Fruit fly (Drosophila melanogaster) whole organism, embryonic: ENCODE results near the gene CG32801.

Source experiments
- Ada2b ChIP-seq: fragments of 200-800 bp; sonication (Bioruptor generic); IDR thresholded peaks from 2 replicates; pipeline ENCODE4 v1.3.6; 2022; ENCODE audit warnings: missing biosample characterization, missing genetic modification characterization
- Asciz ChIP-seq: fragments of 200-800 bp; sonication (Bioruptor generic); optimal IDR thresholded peaks from 2 replicates; lab custom pipeline; 2017; ENCODE audit warnings: missing biosample characterization, mild to moderate bottlenecking, missing genetic modification characterization, missing genetic modification reagents
- BEAF-32 ChIP-seq: fragments of 200-800 bp; sonication (Bioruptor generic); optimal IDR thresholded peaks from 3 replicates; lab custom pipeline; 2017; ENCODE audit warnings: missing biosample characterization, missing genetic modification characterization, mild to moderate bottlenecking, moderate library complexity, missing genetic modification reagents
- CG10565 ChIP-seq: fragments of 200-800 bp; sonication (Bioruptor generic); optimal IDR thresholded peaks from 3 replicates; lab custom pipeline; 2016; ENCODE audit warnings: missing biosample characterization, mild to moderate bottlenecking, missing genetic modification characterization
- CG11456 ChIP-seq: fragments of 200-800 bp; sonication (Bioruptor generic); IDR thresholded peaks from 3 replicates; pipeline ENCODE4 v1.3.6; 2022; ENCODE audit warnings: missing biosample characterization, missing genetic modification characterization
- CG11723 ChIP-seq: fragments of 200-800 bp; sonication (Bioruptor generic); optimal IDR thresholded peaks from 2 replicates; lab custom pipeline; 2017; ENCODE audit warnings: missing biosample characterization, mild to moderate bottlenecking, missing genetic modification characterization
- CG12104 ChIP-seq: fragments of 200-800 bp; sonication (Bioruptor generic); optimal IDR thresholded peaks from 3 replicates; lab custom pipeline; 2016; ENCODE audit warnings: missing biosample characterization, missing genetic modification characterization
- CG13123 ChIP-seq: fragments of 200-800 bp; sonication (Bioruptor generic); optimal IDR thresholded peaks from 2 replicates; lab custom pipeline; 2016; ENCODE audit warnings: missing biosample characterization, missing genetic modification characterization
- CG14710 ChIP-seq: fragments of 200-800 bp; sonication (Bioruptor generic); optimal IDR thresholded peaks from 3 replicates; lab custom pipeline; 2019; ENCODE audit warnings: missing biosample characterization, mild to moderate bottlenecking, missing genetic modification characterization, moderate library complexity
- CG17359 ChIP-seq: fragments of 200-800 bp; sonication (Bioruptor generic); optimal IDR thresholded peaks from 3 replicates; lab custom pipeline; 2018; ENCODE audit warnings: missing biosample characterization, mild to moderate bottlenecking, missing genetic modification characterization, moderate library complexity
- CG17802 ChIP-seq: fragments of 200-800 bp; sonication (Bioruptor generic); optimal IDR thresholded peaks from 2 replicates; lab custom pipeline; 2018; ENCODE audit warnings: missing biosample characterization, mild to moderate bottlenecking, missing genetic modification characterization, moderate library complexity
- CG3065 ChIP-seq: fragments of 200-800 bp; sonication (Bioruptor generic); optimal IDR thresholded peaks from 2 replicates; lab custom pipeline; 2016; ENCODE audit warnings: missing biosample characterization, missing genetic modification characterization
- CG31388 ChIP-seq: fragments of 200-800 bp; sonication (Bioruptor generic); optimal IDR thresholded peaks from 2 replicates; lab custom pipeline; 2016; ENCODE audit warnings: missing biosample characterization, missing genetic modification characterization
- CG3281 ChIP-seq: fragments of 200-800 bp; sonication (Bioruptor generic); optimal IDR thresholded peaks from 3 replicates; lab custom pipeline; 2017; ENCODE audit warnings: missing biosample characterization, mild to moderate bottlenecking, missing genetic modification characterization
- CG3407 ChIP-seq: fragments of 200-800 bp; sonication (Bioruptor generic); optimal IDR thresholded peaks from 2 replicates; lab custom pipeline; 2018; ENCODE audit warnings: missing biosample characterization, mild to moderate bottlenecking, missing genetic modification characterization
- CG34422 ChIP-seq: fragments of 200-800 bp; sonication (Bioruptor generic); IDR thresholded peaks from 3 replicates; pipeline ENCODE4 v1.3.6; 2022; ENCODE audit warnings: missing biosample characterization, missing genetic modification characterization
- CG3726 ChIP-seq: fragments of 200-800 bp; sonication (Bioruptor generic); IDR thresholded peaks from 3 replicates; pipeline ENCODE4, ENCODE4 v1.3.6; 2022; ENCODE audit warnings: missing biosample characterization, missing genetic modification characterization
- CG7839 ChIP-seq: fragments of 200-800 bp; sonication (Bioruptor generic); optimal IDR thresholded peaks from 3 replicates; lab custom pipeline; 2018; ENCODE audit warnings: missing biosample characterization, mild to moderate bottlenecking, missing genetic modification characterization, moderate library complexity
- CG9437 ChIP-seq: fragments of 200-800 bp; sonication (Bioruptor generic); optimal IDR thresholded peaks from 2 replicates; lab custom pipeline; 2018; ENCODE audit warnings: missing biosample characterization, mild to moderate bottlenecking, missing genetic modification characterization
- CG9609 ChIP-seq: fragments of 200-800 bp; sonication (Bioruptor generic); optimal IDR thresholded peaks from 3 replicates; lab custom pipeline; 2016; ENCODE audit warnings: missing biosample characterization, missing genetic modification characterization
- Dip3 ChIP-seq: fragments of 200-800 bp; sonication (Bioruptor generic); optimal IDR thresholded peaks from 3 replicates; lab custom pipeline; 2016; ENCODE audit warnings: missing biosample characterization, missing genetic modification characterization
- Doc3 ChIP-seq: fragments of 200-800 bp; sonication (Bioruptor generic); IDR thresholded peaks from 3 replicates; pipeline ENCODE4 v1.3.6; 2022; ENCODE audit warnings: missing biosample characterization, missing genetic modification characterization; ENCODE audit not compliant: partially characterized antibody
- GATAe ChIP-seq: fragments of 200-800 bp; sonication (Bioruptor generic); conservative IDR thresholded peaks from 2 replicates; pipeline ENCODE4 v1.3.6; 2022; ENCODE audit warnings: missing biosample characterization, missing genetic modification characterization
- Hand ChIP-seq: fragments of 200-800 bp; sonication (Bioruptor generic); optimal IDR thresholded peaks from 2 replicates; lab custom pipeline; 2017; ENCODE audit warnings: mild to moderate bottlenecking, missing biosample characterization, missing genetic modification reagents, missing genetic modification characterization
- Hr3 ChIP-seq: fragments of 200-800 bp; sonication (Bioruptor generic); optimal IDR thresholded peaks from 3 replicates; lab custom pipeline; 2016; ENCODE audit warnings: missing biosample characterization, missing genetic modification characterization
- Hr39 ChIP-seq: fragments of >200 bp; optimal IDR thresholded peaks from 2 replicates; lab custom pipeline; 2017
- MBD-R2 ChIP-seq: fragments of 200-800 bp; sonication (Bioruptor generic); IDR thresholded peaks from 2 replicates; pipeline ENCODE4 v1.3.6; 2022; ENCODE audit warnings: missing biosample characterization, missing genetic modification characterization
- Sox100B ChIP-seq: fragments of 200-800 bp; sonication (Bioruptor generic); optimal IDR thresholded peaks from 3 replicates; lab custom pipeline; 2018; ENCODE audit warnings: missing biosample characterization, mild to moderate bottlenecking, missing genetic modification characterization
- bab2 ChIP-seq: fragments of 200-800 bp; sonication (Bioruptor generic); optimal IDR thresholded peaks from 2 replicates; lab custom pipeline; 2016; ENCODE audit warnings: missing biosample characterization, missing genetic modification characterization
- bsh ChIP-seq, 2 experiments: fragments of 200-800 bp; sonication (Bioruptor generic); optimal IDR thresholded peaks; 2 replicates each; lab custom pipeline; 2017 to 2018; ENCODE audit warnings: mild to moderate bottlenecking in 2 of 2, missing biosample characterization in 2 of 2, missing genetic modification characterization in 2 of 2, moderate library complexity in 1 of 2
- btn ChIP-seq: fragments of 200-800 bp; sonication (Bioruptor generic); optimal IDR thresholded peaks from 2 replicates; lab custom pipeline; 2016; ENCODE audit warnings: missing biosample characterization, missing genetic modification characterization
- caup ChIP-seq: fragments of 200-800 bp; sonication (Bioruptor generic); optimal IDR thresholded peaks from 3 replicates; lab custom pipeline; 2017; ENCODE audit warnings: missing biosample characterization, mild to moderate bottlenecking, missing genetic modification characterization, moderate library complexity; ENCODE audit not compliant: severe bottlenecking
- cg ChIP-seq: fragments of 200-800 bp; sonication (Bioruptor generic); optimal IDR thresholded peaks from 3 replicates; lab custom pipeline; 2019; ENCODE audit warnings: missing biosample characterization, mild to moderate bottlenecking, missing genetic modification characterization, moderate library complexity
- cwo ChIP-seq: fragments of 200-800 bp; sonication (Bioruptor generic); optimal IDR thresholded peaks from 3 replicates; lab custom pipeline; 2017; ENCODE audit warnings: missing biosample characterization, missing genetic modification characterization, mild to moderate bottlenecking, moderate library complexity, missing genetic modification reagents
- esg ChIP-seq: fragments of 200-800 bp; sonication (Bioruptor generic); conservative IDR thresholded peaks from 2 replicates; pipeline ENCODE4 v1.3.6; 2022; ENCODE audit warnings: missing biosample characterization, missing genetic modification characterization
- gce ChIP-seq: fragments of 200-800 bp; sonication (Bioruptor generic); IDR thresholded peaks from 3 replicates; pipeline ENCODE4 v1.3.6; 2022; ENCODE audit warnings: missing biosample characterization, missing genetic modification characterization
- inv ChIP-seq: fragments of 200-800 bp; sonication (Bioruptor generic); IDR thresholded peaks from 2 replicates; pipeline ENCODE4 v1.3.6; 2022; ENCODE audit warnings: missing biosample characterization, missing genetic modification characterization; ENCODE audit not compliant: partially characterized antibody
- lbe ChIP-seq: fragments of 200-800 bp; sonication (Bioruptor generic); optimal IDR thresholded peaks from 2 replicates; lab custom pipeline; 2016; ENCODE audit warnings: missing biosample characterization, mild to moderate bottlenecking, missing genetic modification characterization
- maf-S ChIP-seq: fragments of 200-800 bp; sonication (Bioruptor generic); optimal IDR thresholded peaks from 2 replicates; lab custom pipeline; 2016; ENCODE audit warnings: missing biosample characterization, missing genetic modification characterization
- nerfin-1 ChIP-seq: fragments of 200-800 bp; sonication (Bioruptor generic); optimal IDR thresholded peaks from 3 replicates; lab custom pipeline; 2019; ENCODE audit warnings: missing biosample characterization, mild to moderate bottlenecking, missing genetic modification characterization, moderate library complexity
- otp ChIP-seq: fragments of 200-800 bp; sonication (Bioruptor generic); IDR thresholded peaks from 3 replicates; pipeline ENCODE4, ENCODE4 v1.3.6; 2022; ENCODE audit warnings: missing biosample characterization, missing genetic modification characterization
- p53 ChIP-seq: fragments of 200-800 bp; sonication (Bioruptor generic); optimal IDR thresholded peaks from 2 replicates; lab custom pipeline; 2016; ENCODE audit warnings: missing biosample characterization, missing genetic modification characterization
- pan ChIP-seq, 4 experiments: fragments of >200 bp in 3 of 4; fragments of 200-800 bp in 1 of 4; sonication (Bioruptor generic) in 1 of 4; optimal IDR thresholded peaks in 3 of 4; IDR thresholded peaks in 1 of 4; 2 replicates each; pipeline versions ENCODE4 v1.3.6 to Lab custom; 2017 to 2022; ENCODE audit warnings: missing biosample characterization in 2 of 4, missing genetic modification characterization in 2 of 4, mixed read lengths in 1 of 4
- pnt ChIP-seq: fragments of 200-800 bp; sonication (Bioruptor generic); optimal IDR thresholded peaks from 3 replicates; lab custom pipeline; 2016; ENCODE audit warnings: missing biosample characterization, missing genetic modification characterization
- schlank ChIP-seq: fragments of 200-800 bp; sonication (Bioruptor generic); optimal IDR thresholded peaks from 2 replicates; lab custom pipeline; 2018; ENCODE audit warnings: missing biosample characterization, mild to moderate bottlenecking, missing genetic modification characterization
- vnd ChIP-seq: fragments of 200-800 bp; sonication (Bioruptor generic); IDR thresholded peaks from 3 replicates; pipeline ENCODE4 v1.3.6; 2022; ENCODE audit warnings: missing biosample characterization, missing genetic modification characterization; ENCODE audit not compliant: partially characterized antibody
- zen ChIP-seq: fragments of 200-800 bp; sonication (Bioruptor generic); optimal IDR thresholded peaks from 3 replicates; lab custom pipeline; 2018; ENCODE audit warnings: missing biosample characterization, mild to moderate bottlenecking, missing genetic modification characterization, moderate library complexity

The CG32801 gene

DNA sequence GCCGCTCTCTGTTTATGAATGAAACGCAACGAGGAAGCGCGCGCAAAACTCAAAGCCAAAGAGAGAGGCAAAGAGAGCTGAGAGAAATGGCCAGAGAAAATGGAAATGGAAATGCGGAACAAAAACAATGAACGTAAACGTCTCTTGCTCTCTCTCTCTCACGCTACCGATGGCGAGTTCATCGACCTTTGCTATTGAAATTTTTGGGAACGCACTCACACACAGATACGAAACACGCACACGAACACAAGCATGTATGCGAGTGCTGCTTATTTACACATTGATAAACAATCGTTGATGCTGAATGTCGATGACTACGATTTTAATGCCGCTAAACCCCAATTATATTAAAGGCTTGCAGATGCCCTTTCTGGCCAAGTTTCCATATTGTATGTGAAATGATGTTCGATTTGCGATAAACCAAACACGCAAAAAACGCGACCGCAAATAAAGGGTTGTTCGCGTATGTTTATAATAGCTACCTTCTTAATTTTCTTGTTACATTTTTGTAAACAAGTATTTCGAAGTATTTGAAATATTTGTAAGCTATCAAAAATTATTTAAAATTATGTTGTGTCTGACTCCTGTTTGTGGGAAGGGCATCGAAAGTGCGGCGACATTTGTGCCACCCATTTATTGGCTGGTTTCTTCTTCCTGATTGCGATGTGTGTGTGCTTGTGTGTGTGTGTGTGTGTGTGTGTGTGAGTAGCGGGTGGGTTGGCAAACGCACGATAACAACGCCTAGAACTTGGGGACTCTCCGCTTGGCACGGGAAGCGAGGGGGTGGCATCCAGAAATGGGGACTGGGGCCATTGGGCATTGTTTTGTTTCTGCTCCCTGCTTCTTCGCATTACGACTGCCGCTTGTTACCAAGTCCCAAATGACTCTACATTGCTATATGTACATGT is 40.6 kb upstream of the CG32801 start (continued):
- no peak for TF ChIP-seq BEAF-32 (GFP tag; lab: Kevin White, UChicago)
- TF ChIP-seq bab2 (GFP tag; lab: Kevin White, UChicago), result peak; percentile 67
- no peak for TF ChIP-seq CG11456 (GFP tag; lab: Robert Waterston, UW)
- TF ChIP-seq gce, result 0 out of 3 replicates have a peak, but pooled peaks have one; percentile 5
- peak; percentile 73 for TF ChIP-seq nerfin-1 (tag; lab: Kevin White, UChicago)
- TF ChIP-seq Sox100B, result peak; percentile 83
- TF ChIP-seq pnt, result peak; percentile 61
- peak; percentile 43 for TF ChIP-seq esg (GFP tag; lab: Robert Waterston, UW)
- peak; percentile 3 for TF ChIP-seq CG13123
- TF ChIP-seq Asciz (GFP tag; lab: Kevin White, UChicago), result peak; percentile 57
- TF ChIP-seq lbe, result peak; percentile 65
- TF ChIP-seq CG9609, result peak; percentile 50
- TF ChIP-seq CG9437 (GFP tag; lab: Kevin White, UChicago), result peak; percentile 67
- TF ChIP-seq CG12104 (GFP tag; lab: Kevin White, UChicago), result peak; percentile 77
- peak; percentile 73 for TF ChIP-seq CG3281 (GFP tag; lab: Kevin White, UChicago)
- TF ChIP-seq CG10565 (GFP tag; lab: Kevin White, UChicago), result peak; percentile 41
- TF ChIP-seq CG17802 (tag; lab: Kevin White, UChicago), result peak; percentile 52
- no peak for TF ChIP-seq Hr39
- TF ChIP-seq inv (GFP tag; lab: Robert Waterston, UW), result no peak
- TF ChIP-seq CG11723, result peak; percentile 50
- 0 out of 3 replicates have a peak, but pooled peaks have one; percentile 8 for TF ChIP-seq CG34422
- peak; percentile 44 for TF ChIP-seq CG3407
- TF ChIP-seq Ada2b (GFP tag; lab: Robert Waterston, UW), result no peak
- TF ChIP-seq vnd (GFP tag; lab: Robert Waterston, UW), result no peak
- peak; percentile 65 for TF ChIP-seq CG17359
- TF ChIP-seq cg (GFP tag; lab: Kevin White, UChicago), result peak; percentile 89
- TF ChIP-seq pan (optimal IDR thresholded peaks at IDR 0.05; lab: Kevin White, UChicago), result no peak
- TF ChIP-seq pan (GFP tag; optimal IDR thresholded peaks at IDR 0.05 in 1 of 2, IDR thresholded peaks at IDR 0.05 in 1 of 2), result peak in 1 of 2 experiments; percentile 63
- TF ChIP-seq btn (GFP tag; lab: Kevin White, UChicago), result peak; percentile 27
- peak; percentile 74 for TF ChIP-seq CG14710
- TF ChIP-seq Hand (GFP tag; lab: Kevin White, UChicago), result peak; percentile 32
- no peak for TF ChIP-seq GATAe (GFP tag; lab: Robert Waterston, UW)
- TF ChIP-seq zen (tag; lab: Kevin White, UChicago), result peak; percentile 32
- TF ChIP-seq cwo (GFP tag; lab: Kevin White, UChicago), result peak; percentile 50
- TF ChIP-seq otp (GFP tag; lab: Robert Waterston, UW), result no peak
- TF ChIP-seq p53 (GFP tag; lab: Kevin White, UChicago), result no peak
- TF ChIP-seq Doc3, result no peak
- TF ChIP-seq CG3726 (GFP tag; lab: Robert Waterston, UW), result no peak
- peak in 1 of 2 experiments; percentile 85 for TF ChIP-seq bsh (GFP tag; optimal IDR thresholded peaks at IDR 0.05; lab: Kevin White, UChicago)
- peak; percentile 44 for TF ChIP-seq maf-S (GFP tag; lab: Kevin White, UChicago)
- peak; percentile 56 for TF ChIP-seq schlank (tag; lab: Kevin White, UChicago)
- peak; percentile 48 for TF ChIP-seq Hr3 (GFP tag; lab: Kevin White, UChicago)
- TF ChIP-seq MBD-R2 (GFP tag; lab: Robert Waterston, UW), result no peak
- peak; percentile 79 for TF ChIP-seq Dip3 (GFP tag; lab: Kevin White, UChicago)
- TF ChIP-seq CG31388 (GFP tag; lab: Kevin White, UChicago), result no peak
- peak; percentile 5 for TF ChIP-seq caup
- TF ChIP-seq CG7839 (tag; lab: Kevin White, UChicago), result peak; percentile 85
- no peak for TF ChIP-seq CG3065 (GFP tag; lab: Kevin White, UChicago)
